Fruit fly (Drosophila melanogaster) whole organism, embryonic: ENCODE data around the gene CG31882.

ENCODE experiments used
- Ada2b ChIP-seq: fragments of 200-800 bp; sonication (Bioruptor generic); IDR thresholded peaks from 2 replicates; pipeline ENCODE4 v1.3.6; 2022; ENCODE audit warnings: missing biosample characterization, missing genetic modification characterization
- Antp ChIP-seq: fragments of 200-800 bp; sonication (Bioruptor generic); optimal IDR thresholded peaks from 3 replicates; lab custom pipeline; 2016; ENCODE audit warnings: missing biosample characterization, missing genetic modification characterization
- Awh ChIP-seq: fragments of 200-800 bp; sonication (Bioruptor generic); IDR thresholded peaks from 2 replicates; pipeline ENCODE4, ENCODE4 v1.3.6; 2022; ENCODE audit warnings: missing biosample characterization, missing genetic modification characterization
- BtbVII ChIP-seq: fragments of 200-800 bp; sonication (Bioruptor generic); optimal IDR thresholded peaks from 3 replicates; lab custom pipeline; 2017; ENCODE audit warnings: missing biosample characterization, mild to moderate bottlenecking, missing genetic modification characterization
- CG11093 ChIP-seq: fragments of 200-800 bp; sonication (Bioruptor generic); IDR thresholded peaks from 3 replicates; pipeline ENCODE4 v1.3.6; 2022; ENCODE audit warnings: missing biosample characterization, missing genetic modification characterization
- CG11247 ChIP-seq: fragments of 200-800 bp; sonication (Bioruptor generic); IDR thresholded peaks from 2 replicates; pipeline ENCODE4 v1.3.6; 2022; ENCODE audit warnings: missing biosample characterization, missing genetic modification characterization
- CG12219 ChIP-seq: fragments of 200-800 bp; sonication (Bioruptor generic); optimal IDR thresholded peaks from 3 replicates; lab custom pipeline; 2018; ENCODE audit warnings: missing biosample characterization, mild to moderate bottlenecking, missing genetic modification characterization
- CG13775 ChIP-seq: fragments of 200-800 bp; sonication (Bioruptor generic); optimal IDR thresholded peaks from 3 replicates; lab custom pipeline; 2017; ENCODE audit warnings: missing biosample characterization, mild to moderate bottlenecking, missing genetic modification characterization
- CG14441 ChIP-seq: fragments of 200-800 bp; sonication (Bioruptor generic); IDR thresholded peaks from 2 replicates; pipeline ENCODE4 v1.3.6; 2022; ENCODE audit warnings: missing biosample characterization, missing genetic modification characterization
- CG1529 ChIP-seq: fragments of 200-800 bp; sonication (Bioruptor generic); optimal IDR thresholded peaks from 3 replicates; lab custom pipeline; 2018; ENCODE audit warnings: missing biosample characterization, missing genetic modification characterization
- CG15601 ChIP-seq: fragments of 200-800 bp; sonication (Bioruptor generic); optimal IDR thresholded peaks from 3 replicates; lab custom pipeline; 2019; ENCODE audit warnings: missing biosample characterization, mild to moderate bottlenecking, missing genetic modification characterization, moderate library complexity
- CG17385 ChIP-seq: fragments of 200-800 bp; sonication (Bioruptor generic); optimal IDR thresholded peaks from 3 replicates; lab custom pipeline; 2018; ENCODE audit warnings: missing biosample characterization, mild to moderate bottlenecking, missing genetic modification characterization
- CG17829 ChIP-seq: fragments of 200-800 bp; optimal IDR thresholded peaks from 2 replicates; lab custom pipeline; 2019; ENCODE audit warnings: missing biosample characterization, mild to moderate bottlenecking, missing genetic modification characterization, moderate library complexity
- CG2199 ChIP-seq: fragments of 200-800 bp; sonication (Bioruptor generic); IDR thresholded peaks from 3 replicates; pipeline ENCODE4 v1.3.6; 2022; ENCODE audit warnings: missing biosample characterization, missing genetic modification characterization
- CG2875 ChIP-seq: fragments of 200-800 bp; sonication (Bioruptor generic); optimal IDR thresholded peaks from 2 replicates; lab custom pipeline; 2017; ENCODE audit warnings: missing biosample characterization, mild to moderate bottlenecking, missing genetic modification characterization, missing genetic modification reagents
- CG32532 ChIP-seq: fragments of 200-800 bp; sonication (Bioruptor generic); IDR thresholded peaks from 2 replicates; pipeline ENCODE4 v1.3.6; 2022; ENCODE audit warnings: missing biosample characterization, missing genetic modification characterization
- CG3281 ChIP-seq: fragments of 200-800 bp; sonication (Bioruptor generic); optimal IDR thresholded peaks from 3 replicates; lab custom pipeline; 2017; ENCODE audit warnings: missing biosample characterization, mild to moderate bottlenecking, missing genetic modification characterization
- CG3407 ChIP-seq: fragments of 200-800 bp; sonication (Bioruptor generic); optimal IDR thresholded peaks from 2 replicates; lab custom pipeline; 2018; ENCODE audit warnings: missing biosample characterization, mild to moderate bottlenecking, missing genetic modification characterization
- CG34422 ChIP-seq: fragments of 200-800 bp; sonication (Bioruptor generic); IDR thresholded peaks from 3 replicates; pipeline ENCODE4 v1.3.6; 2022; ENCODE audit warnings: missing biosample characterization, missing genetic modification characterization
- CG4424 ChIP-seq: fragments of 200-800 bp; sonication (Bioruptor generic); optimal IDR thresholded peaks from 3 replicates; lab custom pipeline; 2016; ENCODE audit warnings: missing biosample characterization, missing genetic modification characterization
- CG4707 ChIP-seq: fragments of 200-800 bp; sonication (Bioruptor generic); optimal IDR thresholded peaks from 2 replicates; lab custom pipeline; 2018; ENCODE audit warnings: missing biosample characterization, mild to moderate bottlenecking, missing genetic modification characterization, moderate library complexity
- CG5953 ChIP-seq: fragments of 200-800 bp; sonication (Bioruptor generic); IDR thresholded peaks from 2 replicates; pipeline ENCODE4 v1.3.6; 2022; ENCODE audit warnings: missing biosample characterization, missing genetic modification characterization
- CG6689 ChIP-seq: fragments of 200-800 bp; sonication (Bioruptor generic); IDR thresholded peaks from 2 replicates; pipeline ENCODE4 v1.3.6; 2022; ENCODE audit warnings: missing biosample characterization, missing genetic modification characterization
- CG7271 ChIP-seq: fragments of 200-800 bp; sonication (Bioruptor generic); optimal IDR thresholded peaks from 2 replicates; lab custom pipeline; 2018; ENCODE audit warnings: missing biosample characterization, mild to moderate bottlenecking, missing genetic modification characterization, moderate library complexity
- CG7987 ChIP-seq: fragments of 200-800 bp; sonication (Bioruptor generic); optimal IDR thresholded peaks from 2 replicates; lab custom pipeline; 2018; ENCODE audit warnings: missing biosample characterization, mild to moderate bottlenecking, missing genetic modification characterization, moderate library complexity
- CG8359 ChIP-seq: fragments of 200-800 bp; sonication (Bioruptor generic); optimal IDR thresholded peaks from 2 replicates; lab custom pipeline; 2017; ENCODE audit warnings: missing biosample characterization, mild to moderate bottlenecking, missing genetic modification characterization, borderline replicate concordance
- CG9727 ChIP-seq: fragments of 200-800 bp; sonication (Bioruptor generic); optimal IDR thresholded peaks from 3 replicates; lab custom pipeline; 2017; ENCODE audit warnings: missing biosample characterization, mild to moderate bottlenecking, missing genetic modification characterization
- CTCF ChIP-seq: fragments of 200-800 bp; sonication (Bioruptor generic); optimal IDR thresholded peaks from 2 replicates; lab custom pipeline; 2017; ENCODE audit warnings: missing biosample characterization, mild to moderate bottlenecking, missing genetic modification characterization, moderate library complexity
- E2f2 ChIP-seq: fragments of 200-800 bp; sonication (Bioruptor generic); IDR thresholded peaks from 2 replicates; pipeline ENCODE4 v1.3.6; 2022; ENCODE audit warnings: missing biosample characterization, missing genetic modification characterization
- H2.0 ChIP-seq: fragments of 200-800 bp; sonication (Bioruptor generic); IDR thresholded peaks from 2 replicates; pipeline ENCODE4 v1.3.6; 2022; ENCODE audit warnings: missing biosample characterization, missing genetic modification characterization
- Lhr ChIP-seq: fragments of 200-800 bp; sonication (Bioruptor generic); optimal IDR thresholded peaks from 3 replicates; lab custom pipeline; 2017; ENCODE audit warnings: mild to moderate bottlenecking, missing biosample characterization, missing genetic modification reagents, missing genetic modification characterization
- Rfx ChIP-seq: fragments of 200-800 bp; sonication (Bioruptor generic); IDR thresholded peaks from 2 replicates; pipeline ENCODE4 v1.3.6; 2022; ENCODE audit warnings: missing biosample characterization, missing genetic modification characterization
- ap ChIP-seq: fragments of 200-800 bp; sonication (Bioruptor generic); IDR thresholded peaks from 2 replicates; pipeline ENCODE4 v1.3.6; 2022; ENCODE audit warnings: missing biosample characterization, missing genetic modification characterization
- ara ChIP-seq: fragments of 200-800 bp; sonication (Bioruptor generic); IDR thresholded peaks from 2 replicates; pipeline ENCODE4 v1.3.6; 2022; ENCODE audit warnings: missing biosample characterization, missing genetic modification characterization
- ato ChIP-seq: fragments of 200-800 bp; sonication (Bioruptor generic); IDR thresholded peaks from 2 replicates; pipeline ENCODE4 v1.3.6; 2022; ENCODE audit warnings: missing biosample characterization, missing genetic modification characterization; ENCODE audit not compliant: partially characterized antibody
- cato ChIP-seq: fragments of 200-800 bp; sonication (Bioruptor generic); optimal IDR thresholded peaks from 2 replicates; lab custom pipeline; 2016; ENCODE audit warnings: missing biosample characterization, missing genetic modification characterization, borderline replicate concordance
- chif ChIP-seq, 2 experiments: fragments of 200-800 bp; sonication (Bioruptor generic); optimal IDR thresholded peaks; 3 replicates each; lab custom pipeline; 2016; ENCODE audit warnings: missing biosample characterization in 2 of 2, missing genetic modification characterization in 2 of 2
- cwo ChIP-seq: fragments of 200-800 bp; sonication (Bioruptor generic); optimal IDR thresholded peaks from 3 replicates; lab custom pipeline; 2017; ENCODE audit warnings: missing biosample characterization, missing genetic modification characterization, mild to moderate bottlenecking, moderate library complexity, missing genetic modification reagents
- ewg ChIP-seq: fragments of 200-800 bp; sonication (Bioruptor generic); optimal IDR thresholded peaks from 3 replicates; lab custom pipeline; 2017; ENCODE audit warnings: mild to moderate bottlenecking, missing biosample characterization, missing genetic modification reagents, missing genetic modification characterization
- eyg ChIP-seq: fragments of 200-800 bp; sonication (Bioruptor generic); optimal IDR thresholded peaks from 3 replicates; lab custom pipeline; 2016; ENCODE audit warnings: missing biosample characterization, missing genetic modification characterization
- gcm2 ChIP-seq: fragments of 200-800 bp; sonication (Bioruptor generic); optimal IDR thresholded peaks from 2 replicates; lab custom pipeline; 2016; ENCODE audit warnings: missing biosample characterization, missing genetic modification characterization
- gem ChIP-seq: fragments of 200-800 bp; sonication (Bioruptor generic); optimal IDR thresholded peaks from 2 replicates; lab custom pipeline; 2019; ENCODE audit warnings: missing biosample characterization, mild to moderate bottlenecking, missing genetic modification characterization, moderate library complexity
- grau ChIP-seq: fragments of 200-800 bp; optimal IDR thresholded peaks from 3 replicates; lab custom pipeline; 2019; ENCODE audit warnings: missing biosample characterization, mild to moderate bottlenecking, missing genetic modification characterization, moderate library complexity
- lov ChIP-seq, 2 experiments: fragments of 200-800 bp in 1 of 2; fragments of >200 bp in 1 of 2; sonication (Bioruptor generic) in 1 of 2; IDR thresholded peaks in 1 of 2; optimal IDR thresholded peaks in 1 of 2; 2 replicates in 1 of 2; 3 replicates in 1 of 2; pipeline versions ENCODE4 v1.3.6 to Lab custom; 2017 to 2022; ENCODE audit warnings: missing biosample characterization in 1 of 2, missing genetic modification characterization in 1 of 2
- oc ChIP-seq: fragments of 200-800 bp; sonication (Bioruptor generic); optimal IDR thresholded peaks from 2 replicates; lab custom pipeline; 2018; ENCODE audit warnings: missing biosample characterization, mild to moderate bottlenecking, missing genetic modification characterization, moderate library complexity
- p53 ChIP-seq: fragments of 200-800 bp; sonication (Bioruptor generic); optimal IDR thresholded peaks from 2 replicates; lab custom pipeline; 2016; ENCODE audit warnings: missing biosample characterization, missing genetic modification characterization
- ro ChIP-seq: fragments of 200-800 bp; sonication (Bioruptor generic); IDR thresholded peaks from 2 replicates; pipeline ENCODE4 v1.3.6; 2022; ENCODE audit warnings: missing biosample characterization, missing genetic modification characterization
- sim ChIP-seq: fragments of 200-800 bp; sonication (Bioruptor generic); IDR thresholded peaks from 2 replicates; pipeline ENCODE4 v1.3.6; 2022; ENCODE audit warnings: missing biosample characterization, missing genetic modification characterization
- tin ChIP-seq: fragments of 200-800 bp; sonication (Bioruptor generic); optimal IDR thresholded peaks from 3 replicates; lab custom pipeline; 2016; ENCODE audit warnings: missing biosample characterization, missing genetic modification characterization
- tio ChIP-seq: fragments of 200-800 bp; sonication (Bioruptor generic); optimal IDR thresholded peaks from 2 replicates; lab custom pipeline; 2017; ENCODE audit warnings: missing biosample characterization, missing genetic modification characterization, inconsistent platforms

Gene CG31882

dm6 chr2L:9598390-9598789 lies 26.7 kb downstream of the CG31882 start (continued):
- TF ChIP-seq Awh (peak; percentile 67), CG15601 (peak; percentile 28), CG13775 (GFP tag; lab: Kevin White, UChicago) (peak; percentile 59), Ada2b (GFP tag; lab: Robert Waterston, UW) (peak; percentile 36; the same call in 1 of the 2 replicates), BtbVII (GFP tag; lab: Kevin White, UChicago) (no peak), p53 (GFP tag; lab: Kevin White, UChicago) (no peak), CG14441 (GFP tag; lab: Robert Waterston, UW) (peak; percentile 53; the same call in 1 of the 2 replicates), CG34422 (GFP tag; lab: Robert Waterston, UW) (peak; percentile 75; the same call in 2 of the 3 replicates), CG3281 (GFP tag; lab: Kevin White, UChicago) (no peak), ap (GFP tag; lab: Robert Waterston, UW) (peak; percentile 43), lov (optimal IDR thresholded peaks at IDR 0.05; lab: Kevin White, UChicago) (no peak), lov (GFP tag; IDR thresholded peaks at IDR 0.05; lab: Robert Waterston, UW) (peak; percentile 93; the same call in 2 of the 3 replicates), CG6689 (GFP tag; lab: Robert Waterston, UW) (peak; percentile 77), CTCF (no peak), CG2875 (GFP tag; lab: Kevin White, UChicago) (peak; percentile 57), sim (peak; percentile 71), CG4707 (GFP tag; lab: Kevin White, UChicago) (no peak), CG17829 (peak; percentile 84), tio (GFP tag; lab: Kevin White, UChicago) (peak; percentile 0), CG4424 (GFP tag; lab: Kevin White, UChicago) (peak; percentile 76), ro (GFP tag; lab: Robert Waterston, UW) (peak; percentile 38; the same call in 1 of the 2 replicates), CG11247 (peak; percentile 54; the same call in 1 of the 2 replicates), cwo (GFP tag; lab: Kevin White, UChicago) (peak; percentile 9), H2.0 (GFP tag; lab: Robert Waterston, UW) (peak; percentile 75), gem (tag; lab: Kevin White, UChicago) (peak; percentile 76), CG2199 (GFP tag; lab: Robert Waterston, UW) (peak; percentile 79; the same call in 1 of the 3 replicates), CG12219 (peak; percentile 44), Lhr (peak; percentile 31), Rfx (peak; percentile 37; the same call in 1 of the 2 replicates), CG17385 (GFP tag; lab: Kevin White, UChicago) (peak; percentile 36), ewg (GFP tag; lab: Kevin White, UChicago) (peak; percentile 17), eyg (GFP tag; lab: Kevin White, UChicago) (no peak), CG5953 (GFP tag; lab: Robert Waterston, UW) (peak; percentile 65), CG3407 (GFP tag; lab: Kevin White, UChicago) (peak; percentile 57), cato (GFP tag; lab: Kevin White, UChicago) (no peak), gcm2 (GFP tag; lab: Kevin White, UChicago) (peak; percentile 17), ara (GFP tag; lab: Robert Waterston, UW) (peak; percentile 95), CG8359 (GFP tag; lab: Kevin White, UChicago) (peak; percentile 49), CG7987 (no peak), grau (tag; lab: Kevin White, UChicago) (peak; percentile 76), chif (GFP tag; optimal IDR thresholded peaks at IDR 0.05; lab: Kevin White, UChicago) (peak in 1 of 2 experiments; percentile 49), CG7271 (peak; percentile 5), oc (tag; lab: Kevin White, UChicago) (peak; percentile 12), ato (GFP tag; lab: Robert Waterston, UW) (no peak), CG9727 (GFP tag; lab: Kevin White, UChicago) (peak; percentile 87), tin (GFP tag; lab: Kevin White, UChicago) (peak; percentile 60), CG11093 (peak; percentile 71), CG1529 (GFP tag; lab: Kevin White, UChicago) (peak; percentile 51), CG32532 (peak; percentile 47; the same call in 1 of the 2 replicates), Antp (GFP tag; lab: Kevin White, UChicago) (no peak), E2f2 (peak; percentile 49; the same call in 1 of the 2 replicates)
